Worm (Caenorhabditis elegans): Measurements from ENCODE around the gene F32D8.13.

ce11 chrV:10894601-10895000, 1.7 kb downstream of the F32D8.13 start, which contains the start of the genes F32D8.14 and F32D8.5:
- TF ChIP-seq dao-5 (tag; optimal IDR thresholded peaks at IDR 0.05) (no peak), W03F9.2 (tag; optimal IDR thresholded peaks at IDR 0.05) (peak; percentile 92), him-1 (tag; optimal IDR thresholded peaks at IDR 0.05) (peak; percentile 33)
